Worm (Caenorhabditis elegans): Measurements from ENCODE around the gene tsct-1.

ce11 chrX:12404729-12405128, 29.2 kb upstream of the tsct-1 start:
- TF ChIP-seq hmg-4 (GFP tag; optimal IDR thresholded peaks at IDR 0.05), result no peak
- no peak for TF ChIP-seq flt-1 (GFP tag; IDR thresholded peaks at IDR 0.05)
- no peak for TF ChIP-seq sea-1 (GFP tag; conservative IDR thresholded peaks at IDR 0.05)
- TF ChIP-seq aly-1 (tag; optimal IDR thresholded peaks at IDR 0.05), result no peak
- TF ChIP-seq ama-1 (optimal IDR thresholded peaks at IDR 0.05), result no peak

All from whole organism, early embryonic.